Worm (Caenorhabditis elegans): ENCODE results near the gene F53C11.4.

DNA sequence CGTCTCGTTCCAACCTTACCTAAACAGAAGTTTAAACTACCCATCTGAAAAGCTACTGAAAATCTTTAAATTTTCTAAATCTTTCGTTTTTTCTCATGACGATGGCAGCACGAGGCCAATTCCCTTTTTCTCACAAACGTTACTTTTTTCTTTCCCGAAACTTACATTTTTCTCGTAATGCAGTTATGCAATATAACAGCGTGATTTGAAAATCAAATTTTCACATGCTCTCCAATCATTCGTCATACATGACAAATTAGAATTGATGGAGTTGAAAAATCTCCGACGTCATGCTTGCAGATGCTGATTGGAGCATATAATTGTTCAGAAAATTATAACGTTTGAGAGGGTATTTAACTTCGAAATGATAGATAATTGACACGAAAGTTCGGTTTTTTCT is 23.4 kb downstream of the F53C11.4 start:
- no peak for TF ChIP-seq pha-4 (tag; optimal IDR thresholded peaks at IDR 0.05)
- TF ChIP-seq madf-6 (GFP tag; IDR thresholded peaks at IDR 0.05) = no peak
- no peak for TF ChIP-seq gei-17 (GFP tag; optimal IDR thresholded peaks at IDR 0.05)
- TF ChIP-seq zim-3 (tag; optimal IDR thresholded peaks at IDR 0.05) = no peak
- TF ChIP-seq ceh-27 (GFP tag; optimal IDR thresholded peaks at IDR 0.05) = no peak
- no peak for TF ChIP-seq unc-62 (GFP tag; optimal IDR thresholded peaks at IDR 0.05)
- TF ChIP-seq ztf-25 (GFP tag; IDR thresholded peaks at IDR 0.05) = no peak
- no peak for TF ChIP-seq unc-130 (GFP tag; optimal IDR thresholded peaks at IDR 0.05)
- TF ChIP-seq rec-8 (tag; optimal IDR thresholded peaks at IDR 0.05) = no peak
- no peak for TF ChIP-seq hlh-12 (tag; optimal IDR thresholded peaks at IDR 0.05)
- no peak for TF ChIP-seq die-1 (tag; optimal IDR thresholded peaks at IDR 0.05)
- TF ChIP-seq ama-1 (optimal IDR thresholded peaks at IDR 0.05) = no peak
- no peak for TF ChIP-seq ama-1 (GFP tag; optimal IDR thresholded peaks at IDR 0.05)

Measured in whole organism, young adult.